Worm (Caenorhabditis elegans) whole organism, L1 larva: Measurements from ENCODE around the gene F54H12.8.
A peak's percentile ranks its signal among the peaks of the same experiment; 100 is the strongest.

Experiments used
- C16A3.4 ChIP-seq: fragments of 150-350 bp; optimal IDR thresholded peaks from 2 replicates; lab custom pipeline; 2014; ENCODE audit warnings: missing biosample characterization, missing genetic modification characterization
- aha-1 ChIP-seq: fragments of 150-350 bp; optimal IDR thresholded peaks from 2 replicates; lab custom pipeline; 2014; ENCODE audit warnings: missing biosample characterization, missing genetic modification characterization
- alr-1 ChIP-seq: fragments of 200-800 bp; sonication (Bioruptor generic); optimal IDR thresholded peaks from 2 replicates; lab custom pipeline; 2018; ENCODE audit warnings: borderline replicate concordance, mild to moderate bottlenecking, missing genetic modification characterization, missing compliant biosample characterization
- ama-1 ChIP-seq: fragments of 150-350 bp; optimal IDR thresholded peaks from 2 replicates; lab custom pipeline; 2014
- blmp-1 ChIP-seq: fragments of 150-350 bp; optimal IDR thresholded peaks from 2 replicates; lab custom pipeline; 2014; ENCODE audit warnings: missing biosample characterization, missing genetic modification characterization
- ceh-63 ChIP-seq: fragments of 200-800 bp; sonication (Bioruptor generic); optimal IDR thresholded peaks from 2 replicates; lab custom pipeline; 2018; ENCODE audit warnings: mild to moderate bottlenecking, missing genetic modification characterization, missing compliant biosample characterization
- ceh-8 ChIP-seq: fragments of 200-800 bp; sonication (Bioruptor generic); optimal IDR thresholded peaks from 2 replicates; lab custom pipeline; 2018; ENCODE audit warnings: mild to moderate bottlenecking, missing genetic modification characterization, moderate library complexity, missing compliant biosample characterization
- ceh-88 ChIP-seq: fragments of 200-800 bp; sonication (Bioruptor generic); IDR thresholded peaks from 2 replicates; pipeline ENCODE4 v1.3.6; 2022; ENCODE audit warnings: missing genetic modification characterization, missing compliant biosample characterization
- ces-1 ChIP-seq: fragments of 150-350 bp; optimal IDR thresholded peaks from 2 replicates; lab custom pipeline; 2014; ENCODE audit warnings: missing biosample characterization, missing genetic modification reagents, missing genetic modification characterization
- dpl-1 ChIP-seq, 3 experiments: fragments of 150-350 bp in 2 of 3; sonication (generic microtip) in 1 of 3; optimal IDR thresholded peaks; 2 replicates each; lab custom pipeline; 2014 to 2017; ENCODE audit warnings: missing biosample characterization in 3 of 3, missing genetic modification characterization in 3 of 3, missing genetic modification reagents in 3 of 3
- dsc-1 ChIP-seq: sonication (generic microtip); optimal IDR thresholded peaks from 2 replicates; lab custom pipeline; 2016; ENCODE audit warnings: mild to moderate bottlenecking, missing genetic modification characterization, missing compliant biosample characterization
- efl-1 ChIP-seq, 4 experiments: fragments of 150-350 bp; optimal IDR thresholded peaks in 3 of 4; peaks in 1 of 4; 1 replicate in 1 of 4; 2 replicates in 3 of 4; lab custom pipeline; 2014; ENCODE audit warnings: missing biosample characterization in 2 of 4, missing genetic modification characterization in 2 of 4, missing genetic modification reagents in 2 of 4
- efl-3 ChIP-seq: fragments of 200-800 bp; sonication (Bioruptor generic); optimal IDR thresholded peaks from 2 replicates; lab custom pipeline; 2018; ENCODE audit warnings: mild to moderate bottlenecking, missing genetic modification characterization, missing compliant biosample characterization
- egl-27 ChIP-seq, 2 experiments: fragments of 150-350 bp in 1 of 2; sonication (generic microtip); optimal IDR thresholded peaks; 3 replicates each; lab custom pipeline; 2017 to 2018; ENCODE audit warnings: missing biosample characterization in 2 of 2, missing genetic modification characterization in 2 of 2, missing genetic modification reagents in 2 of 2
- elt-2 ChIP-seq: sonication (generic microtip); optimal IDR thresholded peaks from 2 replicates; lab custom pipeline; 2016; ENCODE audit warnings: missing genetic modification characterization, mild to moderate bottlenecking, inconsistent platforms, missing compliant biosample characterization, missing genetic modification reagents
- ets-5 ChIP-seq: fragments of 200-800 bp; sonication (Bioruptor generic); IDR thresholded peaks from 2 replicates; pipeline ENCODE4 v1.3.6; 2022; ENCODE audit warnings: missing genetic modification characterization, missing compliant biosample characterization
- fkh-4 ChIP-seq: sonication (generic microtip); optimal IDR thresholded peaks from 2 replicates; lab custom pipeline; 2016; ENCODE audit warnings: missing compliant biosample characterization, missing genetic modification characterization, borderline replicate concordance
- fkh-8 ChIP-seq: sonication (generic microtip); optimal IDR thresholded peaks from 2 replicates; lab custom pipeline; 2016; ENCODE audit warnings: mild to moderate bottlenecking, missing genetic modification characterization, missing compliant biosample characterization
- fos-1 ChIP-seq: fragments of 150-350 bp; optimal IDR thresholded peaks from 2 replicates; lab custom pipeline; 2014; ENCODE audit warnings: missing biosample characterization, missing genetic modification characterization
- hlh-17 ChIP-seq: fragments of 200-800 bp; sonication (Bioruptor generic); optimal IDR thresholded peaks from 2 replicates; lab custom pipeline; 2018; ENCODE audit warnings: missing genetic modification characterization, mild to moderate bottlenecking, missing compliant biosample characterization, moderate library complexity, borderline replicate concordance
- hpl-2 ChIP-seq: fragments of 150-350 bp; optimal IDR thresholded peaks from 2 replicates; lab custom pipeline; 2014; ENCODE audit warnings: missing biosample characterization, missing genetic modification reagents, missing genetic modification characterization
- irx-1 ChIP-seq: sonication (generic microtip); optimal IDR thresholded peaks from 2 replicates; lab custom pipeline; 2016; ENCODE audit warnings: missing genetic modification characterization, missing compliant biosample characterization
- jun-1 ChIP-seq: fragments of 150-350 bp; optimal IDR thresholded peaks from 2 replicates; lab custom pipeline; 2014; ENCODE audit warnings: missing biosample characterization, missing genetic modification reagents, missing genetic modification characterization
- lin-14 ChIP-seq: fragments of 200-800 bp; sonication (Bioruptor generic); optimal IDR thresholded peaks from 2 replicates; lab custom pipeline; 2018; ENCODE audit warnings: mild to moderate bottlenecking, missing genetic modification characterization, moderate library complexity, missing compliant biosample characterization
- lin-39 ChIP-seq: fragments of 150-350 bp; optimal IDR thresholded peaks from 2 replicates; lab custom pipeline; 2014; ENCODE audit warnings: missing biosample characterization, missing genetic modification reagents, missing genetic modification characterization
- lsy-2 ChIP-seq, 2 experiments: fragments of 150-350 bp; optimal IDR thresholded peaks; 2 replicates each; lab custom pipeline; 2014; ENCODE audit warnings: missing biosample characterization in 2 of 2, missing genetic modification characterization in 2 of 2
- mab-9 ChIP-seq: fragments of 200-800 bp; sonication (Bioruptor generic); IDR thresholded peaks from 2 replicates; pipeline ENCODE4 v1.3.6; 2022; ENCODE audit warnings: missing genetic modification reagents, missing genetic modification characterization, missing compliant biosample characterization
- nhr-12 ChIP-seq: sonication (generic microtip); optimal IDR thresholded peaks from 2 replicates; lab custom pipeline; 2017; ENCODE audit warnings: missing biosample characterization, missing genetic modification characterization
- nhr-19 ChIP-seq: fragments of 200-800 bp; sonication (Bioruptor generic); conservative IDR thresholded peaks from 2 replicates; pipeline ENCODE4 v1.3.6; 2022; ENCODE audit warnings: missing genetic modification characterization, missing compliant biosample characterization
- nhr-28 ChIP-seq: fragments of 150-350 bp; optimal IDR thresholded peaks from 2 replicates; lab custom pipeline; 2014; ENCODE audit warnings: missing biosample characterization, missing genetic modification characterization
- nhr-47 ChIP-seq: sonication (generic microtip); optimal IDR thresholded peaks from 2 replicates; lab custom pipeline; 2016; ENCODE audit warnings: mild to moderate bottlenecking, missing genetic modification characterization, moderate library complexity, missing compliant biosample characterization
- nhr-76 ChIP-seq: sonication (generic microtip); optimal IDR thresholded peaks from 2 replicates; lab custom pipeline; 2017; ENCODE audit warnings: missing biosample characterization, missing genetic modification characterization
- nhr-77 ChIP-seq: fragments of 150-350 bp; optimal IDR thresholded peaks from 2 replicates; lab custom pipeline; 2014; ENCODE audit warnings: missing biosample characterization, missing genetic modification characterization
- nhr-84 ChIP-seq: sonication (generic microtip); optimal IDR thresholded peaks from 2 replicates; lab custom pipeline; 2017; ENCODE audit warnings: missing biosample characterization, missing genetic modification characterization
- nhr-85 ChIP-seq: sonication (generic microtip); peaks from one replicate; lab custom pipeline; 2016; ENCODE audit warnings: missing genetic modification characterization, inconsistent platforms, missing compliant biosample characterization
- nhr-90 ChIP-seq: sonication (generic microtip); optimal IDR thresholded peaks from 2 replicates; lab custom pipeline; 2016; ENCODE audit warnings: mild to moderate bottlenecking, missing genetic modification characterization, missing compliant biosample characterization; ENCODE audit not compliant: poor library complexity
- rnt-1 ChIP-seq: sonication (generic microtip); optimal IDR thresholded peaks from 2 replicates; lab custom pipeline; 2016; ENCODE audit warnings: mild to moderate bottlenecking, missing genetic modification characterization, moderate library complexity, missing compliant biosample characterization
- skn-1 ChIP-seq: fragments of 150-350 bp; optimal IDR thresholded peaks from 2 replicates; lab custom pipeline; 2014; ENCODE audit warnings: missing biosample characterization, missing genetic modification characterization
- snpc-4 ChIP-seq: fragments of 150-350 bp; optimal IDR thresholded peaks from 2 replicates; lab custom pipeline; 2014; ENCODE audit warnings: missing biosample characterization, missing genetic modification characterization
- sox-4 ChIP-seq: sonication (generic microtip); optimal IDR thresholded peaks from 2 replicates; lab custom pipeline; 2016; ENCODE audit warnings: missing genetic modification characterization, missing compliant biosample characterization
- sptf-1 ChIP-seq: fragments of 150-350 bp; optimal IDR thresholded peaks from 2 replicates; lab custom pipeline; 2014; ENCODE audit warnings: missing biosample characterization, missing genetic modification characterization
- sup-37 ChIP-seq: fragments of 200-800 bp; sonication (Bioruptor generic); optimal IDR thresholded peaks from 2 replicates; lab custom pipeline; 2018; ENCODE audit warnings: mild to moderate bottlenecking, missing genetic modification characterization, missing compliant biosample characterization
- tbx-2 ChIP-seq: sonication (generic microtip); optimal IDR thresholded peaks from 2 replicates; lab custom pipeline; 2016; ENCODE audit warnings: missing genetic modification characterization, missing compliant biosample characterization
- tlp-1 ChIP-seq: fragments of 150-350 bp; optimal IDR thresholded peaks from 2 replicates; lab custom pipeline; 2014; ENCODE audit warnings: missing biosample characterization, missing genetic modification characterization
- unc-30 ChIP-seq: sonication (generic microtip); optimal IDR thresholded peaks from 2 replicates; lab custom pipeline; 2017; ENCODE audit warnings: missing biosample characterization, missing genetic modification characterization
- unc-62 ChIP-seq: fragments of 150-350 bp; optimal IDR thresholded peaks from 2 replicates; lab custom pipeline; 2014; ENCODE audit warnings: missing biosample characterization, missing genetic modification reagents, missing genetic modification characterization
- unc-86 ChIP-seq: sonication (generic microtip); optimal IDR thresholded peaks from 2 replicates; lab custom pipeline; 2016; ENCODE audit warnings: missing genetic modification characterization, missing compliant biosample characterization
- xbp-1 ChIP-seq: sonication (generic microtip); optimal IDR thresholded peaks from 2 replicates; lab custom pipeline; 2016; ENCODE audit warnings: missing genetic modification characterization, missing compliant biosample characterization
- zip-4 ChIP-seq: fragments of 200-800 bp; sonication (Bioruptor generic); optimal IDR thresholded peaks from 2 replicates; lab custom pipeline; 2018; ENCODE audit warnings: mild to moderate bottlenecking, missing genetic modification characterization, moderate library complexity, missing compliant biosample characterization
- ztf-11 ChIP-seq, 2 experiments: sonication (generic microtip); optimal IDR thresholded peaks; 2 replicates each; lab custom pipeline; 2016 to 2017; ENCODE audit warnings: missing genetic modification characterization in 2 of 2, missing biosample characterization in 1 of 2, missing compliant biosample characterization in 1 of 2

The F54H12.8 gene

ce11 chrIII:7973968-7974607 is 5.1 kb upstream of the F54H12.8 start (continued):
- no peak for TF ChIP-seq unc-86
- no peak for TF ChIP-seq nhr-76
- peak; percentile 44 for TF ChIP-seq tbx-2
- no peak for TF ChIP-seq ets-5
- no peak for TF ChIP-seq nhr-90
- TF ChIP-seq fkh-8, result no peak
- TF ChIP-seq nhr-85 (tag; lab: Kevin White, UChicago), result peak; percentile 70
- TF ChIP-seq alr-1 (tag; lab: Kevin White, UChicago), result no peak
- TF ChIP-seq lin-14 (GFP tag; lab: Kevin White, UChicago), result peak; percentile 57
- no peak for TF ChIP-seq ztf-11 (tag; optimal IDR thresholded peaks at IDR 0.05; lab: Kevin White, UChicago)
- TF ChIP-seq C16A3.4, result peak; percentile 16
- no peak for TF ChIP-seq tlp-1 (tag; lab: Kevin White, UChicago)
- TF ChIP-seq dpl-1 (GFP tag; optimal IDR thresholded peaks at IDR 0.05; lab: Kevin White, UChicago), result peak in 2 of 3 experiments; percentile 13 to 19
- no peak for TF ChIP-seq dsc-1 (tag; lab: Kevin White, UChicago)
- TF ChIP-seq sup-37 (GFP tag; lab: Kevin White, UChicago), result no peak
- no peak for TF ChIP-seq snpc-4 (tag; lab: Kevin White, UChicago)
- TF ChIP-seq zip-4 (GFP tag; lab: Kevin White, UChicago), result no peak
- TF ChIP-seq skn-1, result no peak
- no peak for TF ChIP-seq unc-30 (tag; lab: Kevin White, UChicago)
- no peak for TF ChIP-seq efl-1 (optimal IDR thresholded peaks at IDR 0.05; lab: Kevin White, UChicago)
- peak in 1 of 2 experiments; percentile 82 for TF ChIP-seq efl-1 (GFP tag; optimal IDR thresholded peaks at IDR 0.05 in 1 of 2; lab: Kevin White, UChicago)
- TF ChIP-seq jun-1 (tag; lab: Kevin White, UChicago), result no peak
- peak; percentile 27 for TF ChIP-seq ama-1 (lab: Kevin White, UChicago)
- TF ChIP-seq ceh-63 (GFP tag; lab: Kevin White, UChicago), result no peak
- no peak for TF ChIP-seq lin-39
- TF ChIP-seq, all 84 proteins: peak for 19

- TF ChIP-seq nhr-84, result no peak
- peak; percentile 95 for TF ChIP-seq rnt-1 (tag; lab: Kevin White, UChicago)
- TF ChIP-seq tlp-1 (tag; lab: Kevin White, UChicago), result no peak
- no peak for TF ChIP-seq ces-1 (GFP tag; lab: Kevin White, UChicago)
- TF ChIP-seq ceh-8 (GFP tag; lab: Kevin White, UChicago), result peak; percentile 64
- no peak for TF ChIP-seq hlh-17
- TF ChIP-seq dpl-1 (GFP tag; optimal IDR thresholded peaks at IDR 0.05; lab: Kevin White, UChicago), result peak; percentile 87 to 90 (median 88)
- peak; percentile 90 for TF ChIP-seq skn-1
- peak; percentile 95 for TF ChIP-seq blmp-1
- no peak for TF ChIP-seq efl-3
- peak; percentile 62 for TF ChIP-seq ceh-88 (GFP tag; lab: Robert Waterston, UW)
- peak; percentile 53 for TF ChIP-seq ama-1 (lab: Kevin White, UChicago)
- TF ChIP-seq elt-2 (tag; lab: Kevin White, UChicago), result peak; percentile 74
- peak; percentile 97 for TF ChIP-seq nhr-85 (tag; lab: Kevin White, UChicago)
- peak; percentile 81 for TF ChIP-seq fos-1
- no peak for TF ChIP-seq unc-62
- peak; percentile 96 for TF ChIP-seq nhr-19 (GFP tag; lab: Robert Waterston, UW)
- TF ChIP-seq sup-37 (GFP tag; lab: Kevin White, UChicago), result peak; percentile 71
- TF ChIP-seq mab-9, result peak; percentile 90
- no peak for TF ChIP-seq nhr-28 (tag; lab: Kevin White, UChicago)
- TF ChIP-seq xbp-1 (tag; lab: Kevin White, UChicago), result peak; percentile 92
- TF ChIP-seq C16A3.4, result peak; percentile 96
- peak; percentile 74 for TF ChIP-seq hpl-2 (GFP tag; lab: Kevin White, UChicago)
- TF ChIP-seq nhr-47 (tag; lab: Kevin White, UChicago), result peak; percentile 96
- TF ChIP-seq nhr-77 (tag; lab: Kevin White, UChicago), result peak; percentile 87
- no peak for TF ChIP-seq nhr-12 (tag; lab: Kevin White, UChicago)
- TF ChIP-seq fkh-4, result peak; percentile 26
- TF ChIP-seq aha-1 (tag; lab: Kevin White, UChicago), result peak; percentile 62
- peak; percentile 69 for TF ChIP-seq lin-39
- peak; percentile 94 to 96 for TF ChIP-seq lsy-2 (tag; optimal IDR thresholded peaks at IDR 0.05; lab: Kevin White, UChicago)
- no peak for TF ChIP-seq egl-27 (tag; optimal IDR thresholded peaks at IDR 0.05; lab: Kevin White, UChicago)
- peak; percentile 70 for TF ChIP-seq sox-4 (tag; lab: Kevin White, UChicago)
- peak; percentile 78 for TF ChIP-seq irx-1
- no peak for TF ChIP-seq sptf-1 (tag; lab: Kevin White, UChicago)
Measured at ce11 chrIII:7973201-7973767, 4.3 kb upstream of the F54H12.8 start, which contains the start of the genes eef-1B.1 and aco-2. Gene eef-1B.1, minus strand, starts transcription at chrIII:7973386. Gene aco-2, plus strand, starts transcription at chrIII:7973717.
